Fruit fly (Drosophila melanogaster): ENCODE results near the gene CG15824.

CG15824 gene

DNA sequence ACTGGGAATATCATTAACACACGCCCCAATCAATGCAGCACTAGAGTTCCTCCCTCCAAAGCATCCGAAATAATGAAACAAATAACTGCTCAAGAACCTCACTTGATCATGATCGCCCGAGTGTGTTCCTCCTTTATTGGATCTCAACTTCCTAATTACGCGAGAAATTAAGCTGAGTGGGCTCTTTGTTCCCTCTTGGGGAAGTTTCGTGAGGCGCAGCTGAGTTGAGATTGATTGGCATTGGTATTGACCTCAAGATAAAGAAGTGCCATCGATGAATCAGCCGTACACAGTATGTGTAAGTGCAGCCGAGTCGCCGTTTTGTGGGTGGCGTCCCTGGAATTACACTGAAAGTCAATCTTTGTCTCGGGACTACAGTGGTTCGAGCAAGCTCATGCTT is 42.1 kb downstream of the CG15824 start:
- TF ChIP-seq CG34367 (tag; optimal IDR thresholded peaks at IDR 0.05) (no peak), EcR (GFP tag; optimal IDR thresholded peaks at IDR 0.05) (peak; percentile 65)

DNA sequence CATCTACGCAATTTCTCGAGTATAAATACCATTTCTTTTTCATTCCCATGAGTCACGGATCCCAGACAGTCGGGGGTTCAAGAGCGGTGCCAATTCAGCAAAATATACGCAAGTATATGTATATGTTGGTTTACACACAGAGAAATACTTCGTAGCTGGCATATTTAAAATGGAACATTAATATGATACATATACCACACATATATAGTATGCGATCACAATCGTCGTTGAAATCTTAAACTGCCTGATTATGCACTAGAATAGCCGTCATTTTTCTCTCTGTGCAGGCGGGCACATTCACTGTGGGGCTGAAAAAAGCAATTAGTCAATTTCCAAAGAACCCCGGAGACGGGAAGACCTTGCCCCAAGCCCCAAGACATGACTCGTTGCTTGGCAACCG is 43.2 kb downstream of the CG15824 start:
- TF ChIP-seq CG17806 (tag; optimal IDR thresholded peaks at IDR 0.05) (peak; percentile 94), gl (tag; optimal IDR thresholded peaks at IDR 0.05) (peak; percentile 93), CG9948 (tag; optimal IDR thresholded peaks at IDR 0.05) (peak; percentile 93), rn (GFP tag; IDR thresholded peaks at IDR 0.05) (peak; percentile 95), CG34367 (tag; optimal IDR thresholded peaks at IDR 0.05) (peak; percentile 94), CG8159 (tag; optimal IDR thresholded peaks at IDR 0.05) (peak; percentile 95), CG8301 (tag; optimal IDR thresholded peaks at IDR 0.05) (peak; percentile 93), Pif1A (GFP tag; optimal IDR thresholded peaks at IDR 0.05) (peak; percentile 94), fd96Ca (GFP tag; IDR thresholded peaks at IDR 0.05) (peak; percentile 96), Ets98B (GFP tag; IDR thresholded peaks at IDR 0.05) (peak; percentile 96), CG14655 (GFP tag; optimal IDR thresholded peaks at IDR 0.05) (peak; percentile 96), CG32121 (GFP tag; IDR thresholded peaks at IDR 0.05) (peak; percentile 95), CG12605 (GFP tag; IDR thresholded peaks at IDR 0.05) (peak; percentile 96), Pif1B (GFP tag; optimal IDR thresholded peaks at IDR 0.05) (peak; percentile 95), D1 (tag; optimal IDR thresholded peaks at IDR 0.05) (peak; percentile 78), CG13204 (GFP tag; optimal IDR thresholded peaks at IDR 0.05) (no peak), EcR (GFP tag; optimal IDR thresholded peaks at IDR 0.05) (peak; percentile 88), CG4496 (GFP tag; IDR thresholded peaks at IDR 0.05) (peak; percentile 98), CG10348 (GFP tag; IDR thresholded peaks at IDR 0.05) (0 out of 2 replicates have a peak, but pooled peaks have one; percentile 22), CG15710 (tag; optimal IDR thresholded peaks at IDR 0.05) (peak; percentile 96), Snoo (tag; optimal IDR thresholded peaks at IDR 0.05) (peak; percentile 97)

DNA sequence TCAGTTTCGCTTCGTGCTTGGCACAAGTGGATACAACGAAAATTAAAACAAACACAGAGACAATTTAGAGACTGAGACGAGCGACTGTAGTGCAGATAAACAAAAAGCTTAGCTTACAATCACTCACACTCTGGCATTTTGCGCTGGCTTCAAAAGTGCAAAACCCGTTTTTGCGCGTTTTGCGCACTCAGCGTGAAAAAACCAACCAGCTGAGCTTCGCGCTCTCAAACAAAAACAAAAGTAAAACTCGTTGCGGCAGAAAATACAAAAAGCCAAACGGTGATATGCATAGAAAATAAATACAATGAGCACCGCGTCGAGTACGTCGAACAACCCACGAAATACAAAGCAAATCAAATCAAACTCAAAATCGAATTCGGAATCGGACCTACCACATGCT is 44.2 kb downstream of the CG15824 start:
- TF ChIP-seq CG15710 (tag; optimal IDR thresholded peaks at IDR 0.05) (no peak), CG9948 (tag; optimal IDR thresholded peaks at IDR 0.05) (no peak), CG10348 (GFP tag; IDR thresholded peaks at IDR 0.05) (no peak), CG32121 (GFP tag; IDR thresholded peaks at IDR 0.05) (peak; percentile 35; the same call in 1 of the 2 replicates), CG8159 (tag; optimal IDR thresholded peaks at IDR 0.05) (no peak), fd96Ca (GFP tag; IDR thresholded peaks at IDR 0.05) (no peak), rn (GFP tag; IDR thresholded peaks at IDR 0.05) (no peak), Ets98B (GFP tag; IDR thresholded peaks at IDR 0.05) (peak; percentile 36; the same call in 1 of the 2 replicates), CG17806 (tag; optimal IDR thresholded peaks at IDR 0.05) (no peak), D1 (tag; optimal IDR thresholded peaks at IDR 0.05) (no peak), CG13204 (GFP tag; optimal IDR thresholded peaks at IDR 0.05) (peak; percentile 25), CG12605 (GFP tag; IDR thresholded peaks at IDR 0.05) (0 out of 2 replicates have a peak, but pooled peaks have one; percentile 45), Pif1B (GFP tag; optimal IDR thresholded peaks at IDR 0.05) (no peak), CG4496 (GFP tag; IDR thresholded peaks at IDR 0.05) (no peak), EcR (GFP tag; optimal IDR thresholded peaks at IDR 0.05) (no peak), Snoo (tag; optimal IDR thresholded peaks at IDR 0.05) (no peak), Pif1A (GFP tag; optimal IDR thresholded peaks at IDR 0.05) (no peak), CG14655 (GFP tag; optimal IDR thresholded peaks at IDR 0.05) (no peak), gl (tag; optimal IDR thresholded peaks at IDR 0.05) (no peak), CG8301 (tag; optimal IDR thresholded peaks at IDR 0.05) (no peak), CG34367 (tag; optimal IDR thresholded peaks at IDR 0.05) (no peak)

DNA sequence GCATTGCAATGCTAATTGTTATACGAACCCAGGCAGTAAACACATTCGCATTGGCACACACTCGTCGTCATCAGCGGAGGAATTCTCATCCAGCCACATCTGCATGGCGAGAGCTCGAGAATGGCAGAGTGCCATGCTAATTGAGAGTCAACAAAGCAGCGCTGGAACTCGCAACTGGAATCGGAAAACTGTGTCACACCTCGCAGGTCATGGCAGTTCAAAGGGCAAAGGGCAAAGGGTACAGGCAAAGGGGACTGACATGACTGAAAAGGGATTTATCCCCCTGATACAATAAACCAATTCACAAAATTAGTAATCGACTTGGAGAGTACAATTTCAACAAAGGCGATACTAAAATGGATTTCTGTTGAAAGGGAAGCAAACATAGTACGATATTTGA is 44.9 kb downstream of the CG15824 start:
- TF ChIP-seq Ets98B (GFP tag; IDR thresholded peaks at IDR 0.05) (no peak), CG14655 (GFP tag; optimal IDR thresholded peaks at IDR 0.05) (no peak), EcR (GFP tag; optimal IDR thresholded peaks at IDR 0.05) (peak; percentile 69), CG8301 (tag; optimal IDR thresholded peaks at IDR 0.05) (no peak), D1 (tag; optimal IDR thresholded peaks at IDR 0.05) (no peak), gl (tag; optimal IDR thresholded peaks at IDR 0.05) (peak; percentile 24), CG15710 (tag; optimal IDR thresholded peaks at IDR 0.05) (no peak)

DNA sequence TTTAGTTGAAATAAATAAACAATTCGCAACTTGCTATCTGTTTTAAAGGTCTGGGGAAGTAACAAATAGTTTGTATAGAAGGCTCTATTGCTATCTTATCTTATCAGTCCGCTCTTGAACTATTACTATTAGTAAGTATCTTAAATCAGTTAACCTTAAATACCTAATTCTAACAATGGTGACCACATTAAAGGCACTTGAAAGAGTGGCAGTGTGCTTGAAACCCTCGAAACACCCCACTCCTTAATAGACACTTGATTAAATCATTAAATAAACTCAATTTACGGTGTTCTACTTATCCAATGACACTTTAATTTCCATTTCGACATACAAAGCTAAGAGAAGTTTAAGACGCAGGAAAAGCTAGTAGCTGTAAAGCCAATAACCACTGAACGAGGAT is 46.2 kb downstream of the CG15824 start:
- TF ChIP-seq CG17806 (tag; optimal IDR thresholded peaks at IDR 0.05): no peak
- no peak for TF ChIP-seq fd96Ca (GFP tag; IDR thresholded peaks at IDR 0.05)
- TF ChIP-seq Ets98B (GFP tag; IDR thresholded peaks at IDR 0.05): no peak
- TF ChIP-seq CG4496 (GFP tag; IDR thresholded peaks at IDR 0.05): no peak

DNA sequence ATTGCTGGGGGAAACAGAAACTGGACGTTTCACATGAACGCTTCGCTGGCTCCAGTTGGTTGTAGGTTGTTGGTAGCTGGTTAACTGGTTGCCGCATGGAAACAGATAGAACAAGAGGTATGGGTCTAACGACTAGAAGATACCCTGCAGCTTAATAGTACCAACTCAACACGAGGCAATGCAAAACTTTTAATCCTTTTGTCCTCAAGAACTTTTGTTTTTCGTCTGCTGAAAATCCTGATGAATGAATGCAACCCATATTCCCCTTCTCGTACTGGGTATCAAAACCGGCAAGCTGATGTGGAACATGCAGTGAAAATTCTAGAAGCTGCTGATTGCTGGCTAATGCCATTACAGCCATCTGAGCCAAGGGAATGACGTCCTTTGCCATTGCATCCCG is 47.0 kb downstream of the CG15824 start:
- peak; percentile 57 for TF ChIP-seq rn (GFP tag; IDR thresholded peaks at IDR 0.05)
- TF ChIP-seq CG17806 (tag; optimal IDR thresholded peaks at IDR 0.05): peak; percentile 54
- peak; percentile 5 for TF ChIP-seq Snoo (tag; optimal IDR thresholded peaks at IDR 0.05)
- TF ChIP-seq Ets98B (GFP tag; IDR thresholded peaks at IDR 0.05): peak; percentile 84
- TF ChIP-seq CG10348 (GFP tag; IDR thresholded peaks at IDR 0.05): peak; percentile 83
- TF ChIP-seq CG9948 (tag; optimal IDR thresholded peaks at IDR 0.05): peak; percentile 75
- peak; percentile 92 for TF ChIP-seq fd96Ca (GFP tag; IDR thresholded peaks at IDR 0.05)
- TF ChIP-seq Pif1A (GFP tag; optimal IDR thresholded peaks at IDR 0.05): no peak
- TF ChIP-seq CG34367 (tag; optimal IDR thresholded peaks at IDR 0.05): peak; percentile 44
- TF ChIP-seq CG8159 (tag; optimal IDR thresholded peaks at IDR 0.05): no peak
- peak; percentile 74 for TF ChIP-seq CG12605 (GFP tag; IDR thresholded peaks at IDR 0.05)
- peak; percentile 77 for TF ChIP-seq CG32121 (GFP tag; IDR thresholded peaks at IDR 0.05)
- peak; percentile 89 for TF ChIP-seq CG14655 (GFP tag; optimal IDR thresholded peaks at IDR 0.05)
- TF ChIP-seq EcR (GFP tag; optimal IDR thresholded peaks at IDR 0.05): no peak
- TF ChIP-seq D1 (tag; optimal IDR thresholded peaks at IDR 0.05): no peak
- TF ChIP-seq CG15710 (tag; optimal IDR thresholded peaks at IDR 0.05): peak; percentile 84
- peak; percentile 87 for TF ChIP-seq CG4496 (GFP tag; IDR thresholded peaks at IDR 0.05)
- no peak for TF ChIP-seq Pif1B (GFP tag; optimal IDR thresholded peaks at IDR 0.05)
- TF ChIP-seq gl (tag; optimal IDR thresholded peaks at IDR 0.05): no peak
- TF ChIP-seq CG8301 (tag; optimal IDR thresholded peaks at IDR 0.05): peak; percentile 88
- TF ChIP-seq CG13204 (GFP tag; optimal IDR thresholded peaks at IDR 0.05): no peak
